Fruit fly (Drosophila melanogaster) whole organism, pupa: Measurements from ENCODE around the gene cold.

ENCODE experiments used
- CG12605 ChIP-seq: fragments of 200-800 bp; sonication (Bioruptor generic); IDR thresholded peaks from 2 replicates; pipeline ENCODE4 v1.3.6; 2022; ENCODE audit warnings: missing biosample characterization, missing genetic modification characterization
- CG13204 ChIP-seq: fragments of 200-800 bp; sonication (Bioruptor generic); optimal IDR thresholded peaks from 2 replicates; lab custom pipeline; 2018; ENCODE audit warnings: missing biosample characterization, mild to moderate bottlenecking, missing genetic modification characterization, moderate library complexity
- CG14655 ChIP-seq: fragments of 200-800 bp; sonication (Bioruptor generic); optimal IDR thresholded peaks from 3 replicates; lab custom pipeline; 2017; ENCODE audit warnings: mild to moderate bottlenecking, missing biosample characterization, missing genetic modification reagents, missing genetic modification characterization
- CG15710 ChIP-seq: fragments of 200-800 bp; sonication (Bioruptor generic); optimal IDR thresholded peaks from 2 replicates; lab custom pipeline; 2018; ENCODE audit warnings: missing biosample characterization, mild to moderate bottlenecking, missing genetic modification characterization, moderate library complexity
- CG4496 ChIP-seq: fragments of 200-800 bp; sonication (Bioruptor generic); IDR thresholded peaks from 3 replicates; pipeline ENCODE4 v1.3.6; 2022; ENCODE audit warnings: missing biosample characterization, missing genetic modification characterization
- CG8159 ChIP-seq: fragments of 200-800 bp; sonication (Bioruptor generic); optimal IDR thresholded peaks from 3 replicates; lab custom pipeline; 2018; ENCODE audit warnings: missing biosample characterization, mild to moderate bottlenecking, missing genetic modification characterization, moderate library complexity
- CG8301 ChIP-seq: fragments of 200-800 bp; sonication (Bioruptor generic); optimal IDR thresholded peaks from 2 replicates; lab custom pipeline; 2018; ENCODE audit warnings: missing biosample characterization, mild to moderate bottlenecking, missing genetic modification characterization
- CG9948 ChIP-seq: fragments of 200-800 bp; sonication (Bioruptor generic); optimal IDR thresholded peaks from 2 replicates; lab custom pipeline; 2018; ENCODE audit warnings: missing biosample characterization, mild to moderate bottlenecking, missing genetic modification characterization, moderate library complexity
- D1 ChIP-seq: fragments of 200-800 bp; sonication (Bioruptor generic); optimal IDR thresholded peaks from 2 replicates; lab custom pipeline; 2018; ENCODE audit warnings: missing biosample characterization, mild to moderate bottlenecking, missing genetic modification characterization, moderate library complexity
- EcR ChIP-seq: fragments of 200-800 bp; sonication (Bioruptor generic); optimal IDR thresholded peaks from 3 replicates; lab custom pipeline; 2019; ENCODE audit warnings: missing biosample characterization, missing genetic modification characterization, mild to moderate bottlenecking, moderate library complexity, missing genetic modification reagents
- Ets98B ChIP-seq: fragments of 200-800 bp; sonication (Bioruptor generic); IDR thresholded peaks from 2 replicates; pipeline ENCODE4 v1.3.6; 2022; ENCODE audit warnings: missing biosample characterization, missing genetic modification characterization
- Snoo ChIP-seq: fragments of 200-800 bp; sonication (Bioruptor generic); optimal IDR thresholded peaks from 3 replicates; lab custom pipeline; 2017; ENCODE audit warnings: missing biosample characterization, mild to moderate bottlenecking, missing genetic modification characterization, inconsistent platforms

- TF ChIP-seq Snoo (tag; lab: Kevin White, UChicago) (peak; percentile 12), CG12605 (GFP tag; lab: Robert Waterston, UW) (peak; percentile 42; the same call in 1 of the 2 replicates), Ets98B (GFP tag; lab: Robert Waterston, UW) (no peak), CG9948 (tag; lab: Kevin White, UChicago) (no peak), EcR (GFP tag; lab: Kevin White, UChicago) (peak; percentile 82), D1 (tag; lab: Kevin White, UChicago) (no peak), CG8159 (tag; lab: Kevin White, UChicago) (peak; percentile 28), CG8301 (tag; lab: Kevin White, UChicago) (peak; percentile 16), CG13204 (GFP tag; lab: Kevin White, UChicago) (peak; percentile 88), CG14655 (peak; percentile 37), CG15710 (tag; lab: Kevin White, UChicago) (no peak), CG4496 (GFP tag; lab: Robert Waterston, UW) (peak; percentile 64)
Measured at dm6 chr2L:524515-524920, 49.6 kb upstream of the cold start.
